Fruit fly (Drosophila melanogaster) S2 (cell line): ENCODE data around the gene CG42792.

Experiments used
- CG8478 ChIP-seq: fragments of >200 bp; optimal IDR thresholded peaks from 2 replicates; lab custom pipeline; 2018
- CTCF ChIP-seq, 2 experiments: fragments of >200 bp; optimal IDR thresholded peaks; 2 replicates each; lab custom pipeline; 2018

- no peak for TF ChIP-seq CG8478 (lab: Kevin White, UChicago)
- no peak for TF ChIP-seq CTCF (optimal IDR thresholded peaks at IDR 0.05; lab: Kevin White, UChicago)
Observed at dm6 chr2L:15900424-15900823, 35.2 kb upstream of the CG42792 start, which contains the start of gene CG31823.
